Worm (Caenorhabditis elegans) whole organism, L3 larva: ENCODE measurements around the gene F55B11.3.

Source experiments
- R02D3.7 ChIP-seq: fragments of 150-350 bp; optimal IDR thresholded peaks from 2 replicates; lab custom pipeline; 2014; ENCODE audit warnings: missing biosample characterization, missing genetic modification characterization
- ZK546.5 ChIP-seq: sonication (generic microtip); optimal IDR thresholded peaks from 2 replicates; lab custom pipeline; 2017; ENCODE audit warnings: missing biosample characterization, missing genetic modification characterization
- aly-2 ChIP-seq: fragments of 150-350 bp; optimal IDR thresholded peaks from 2 replicates; lab custom pipeline; 2014; ENCODE audit warnings: missing biosample characterization, missing genetic modification characterization
- ama-1 ChIP-seq: fragments of 150-350 bp; optimal IDR thresholded peaks from 2 replicates; lab custom pipeline; 2018
- ceh-16 ChIP-seq: sonication (generic microtip); optimal IDR thresholded peaks from 2 replicates; lab custom pipeline; 2017; ENCODE audit warnings: missing biosample characterization, missing genetic modification characterization
- ceh-28 ChIP-seq: fragments of 150-350 bp; optimal IDR thresholded peaks from 2 replicates; lab custom pipeline; 2014; ENCODE audit warnings: missing biosample characterization, missing genetic modification reagents, missing genetic modification characterization
- ceh-82 ChIP-seq: fragments of 150-350 bp; optimal IDR thresholded peaks from 2 replicates; lab custom pipeline; 2014; ENCODE audit warnings: missing biosample characterization, missing genetic modification characterization
- ceh-9 ChIP-seq: sonication (generic microtip); optimal IDR thresholded peaks from 2 replicates; lab custom pipeline; 2018; ENCODE audit warnings: missing biosample characterization, missing genetic modification characterization
- egl-27 ChIP-seq: sonication (generic microtip); optimal IDR thresholded peaks from 4 replicates; lab custom pipeline; 2017; ENCODE audit warnings: missing biosample characterization, missing genetic modification reagents, missing genetic modification characterization
- egl-5 ChIP-seq: fragments of 150-350 bp; optimal IDR thresholded peaks from 2 replicates; lab custom pipeline; 2017; ENCODE audit warnings: missing biosample characterization, missing genetic modification reagents, missing genetic modification characterization, inconsistent platforms
- elt-1 ChIP-seq: fragments of 150-350 bp; optimal IDR thresholded peaks from 2 replicates; lab custom pipeline; 2014; ENCODE audit warnings: missing biosample characterization, missing genetic modification characterization
- elt-2 ChIP-seq: sonication (generic microtip); optimal IDR thresholded peaks from 2 replicates; lab custom pipeline; 2016; ENCODE audit warnings: missing genetic modification reagents, mild to moderate bottlenecking, missing genetic modification characterization, missing compliant biosample characterization
- elt-3 ChIP-seq, 3 experiments: fragments of 150-350 bp in 1 of 3; sonication (generic microtip) in 2 of 3; optimal IDR thresholded peaks; 2 replicates in 2 of 3; 4 replicates in 1 of 3; lab custom pipeline; 2014 to 2017; ENCODE audit warnings: missing biosample characterization in 3 of 3, missing genetic modification characterization in 3 of 3
- fkh-2 ChIP-seq: fragments of 150-350 bp; optimal IDR thresholded peaks from 2 replicates; lab custom pipeline; 2014; ENCODE audit warnings: missing biosample characterization, missing genetic modification reagents, missing genetic modification characterization
- fos-1 ChIP-seq: fragments of 150-350 bp; optimal IDR thresholded peaks from 2 replicates; lab custom pipeline; 2014; ENCODE audit warnings: missing biosample characterization, missing genetic modification characterization
- hmg-11 ChIP-seq: sonication (generic microtip); optimal IDR thresholded peaks from 2 replicates; lab custom pipeline; 2016; ENCODE audit warnings: missing genetic modification characterization, missing compliant biosample characterization
- jun-1 ChIP-seq: fragments of 150-350 bp; optimal IDR thresholded peaks from 2 replicates; lab custom pipeline; 2014; ENCODE audit warnings: missing biosample characterization, missing genetic modification reagents, missing genetic modification characterization
- lin-39 ChIP-seq: fragments of 150-350 bp; optimal IDR thresholded peaks from 2 replicates; lab custom pipeline; 2018; ENCODE audit warnings: missing biosample characterization, missing genetic modification reagents, missing genetic modification characterization
- lsy-12 ChIP-seq: sonication (generic microtip); optimal IDR thresholded peaks from 2 replicates; lab custom pipeline; 2016; ENCODE audit warnings: mild to moderate bottlenecking, missing genetic modification characterization, missing compliant biosample characterization
- mdl-1 ChIP-seq: fragments of 150-350 bp; optimal IDR thresholded peaks from 2 replicates; lab custom pipeline; 2014; ENCODE audit warnings: missing biosample characterization, missing genetic modification characterization
- nfya-1 ChIP-seq: sonication (generic microtip); optimal IDR thresholded peaks from 2 replicates; lab custom pipeline; 2017; ENCODE audit warnings: missing genetic modification characterization, mild to moderate bottlenecking, missing compliant biosample characterization, antibody characterized with exemption, moderate library complexity; ENCODE audit not compliant: insufficient read depth
- nhr-11 ChIP-seq: fragments of 150-350 bp; optimal IDR thresholded peaks from 2 replicates; lab custom pipeline; 2014; ENCODE audit warnings: missing biosample characterization, missing genetic modification characterization
- nhr-12 ChIP-seq: fragments of 150-350 bp; optimal IDR thresholded peaks from 2 replicates; lab custom pipeline; 2014; ENCODE audit warnings: missing biosample characterization, missing genetic modification characterization
- nhr-23 ChIP-seq: fragments of 150-350 bp; optimal IDR thresholded peaks from 2 replicates; lab custom pipeline; 2014; ENCODE audit warnings: missing biosample characterization, missing genetic modification reagents, missing genetic modification characterization
- nhr-237 ChIP-seq: fragments of 150-350 bp; optimal IDR thresholded peaks from 2 replicates; lab custom pipeline; 2014; ENCODE audit warnings: missing biosample characterization, missing genetic modification characterization
- nhr-25 ChIP-seq: sonication (generic microtip); optimal IDR thresholded peaks from 2 replicates; lab custom pipeline; 2017; ENCODE audit warnings: missing biosample characterization, missing genetic modification characterization
- nhr-43 ChIP-seq: sonication (generic microtip); optimal IDR thresholded peaks from 2 replicates; lab custom pipeline; 2016; ENCODE audit warnings: mild to moderate bottlenecking, missing genetic modification characterization, missing compliant biosample characterization; ENCODE audit not compliant: poor library complexity, severe bottlenecking
- nhr-67 ChIP-seq: fragments of 150-350 bp; optimal IDR thresholded peaks from 2 replicates; lab custom pipeline; 2014; ENCODE audit warnings: missing biosample characterization, missing genetic modification characterization
- nhr-76 ChIP-seq: fragments of 150-350 bp; sonication (generic microtip); optimal IDR thresholded peaks from 5 replicates; lab custom pipeline; 2014; ENCODE audit warnings: missing biosample characterization, missing genetic modification characterization
- pha-4 ChIP-seq: fragments of 150-350 bp; optimal IDR thresholded peaks from 2 replicates; lab custom pipeline; 2014; ENCODE audit warnings: missing biosample characterization, missing genetic modification reagents, missing genetic modification characterization
- pqm-1 ChIP-seq: fragments of 150-350 bp; optimal IDR thresholded peaks from 2 replicates; lab custom pipeline; 2017; ENCODE audit warnings: missing biosample characterization, missing genetic modification characterization, inconsistent platforms
- skn-1 ChIP-seq: fragments of 150-350 bp; optimal IDR thresholded peaks from 2 replicates; lab custom pipeline; 2014; ENCODE audit warnings: missing biosample characterization, missing genetic modification characterization
- ztf-11 ChIP-seq: fragments of 150-350 bp; optimal IDR thresholded peaks from 2 replicates; lab custom pipeline; 2014; ENCODE audit warnings: missing biosample characterization, missing genetic modification characterization

The F55B11.3 gene

DNA sequence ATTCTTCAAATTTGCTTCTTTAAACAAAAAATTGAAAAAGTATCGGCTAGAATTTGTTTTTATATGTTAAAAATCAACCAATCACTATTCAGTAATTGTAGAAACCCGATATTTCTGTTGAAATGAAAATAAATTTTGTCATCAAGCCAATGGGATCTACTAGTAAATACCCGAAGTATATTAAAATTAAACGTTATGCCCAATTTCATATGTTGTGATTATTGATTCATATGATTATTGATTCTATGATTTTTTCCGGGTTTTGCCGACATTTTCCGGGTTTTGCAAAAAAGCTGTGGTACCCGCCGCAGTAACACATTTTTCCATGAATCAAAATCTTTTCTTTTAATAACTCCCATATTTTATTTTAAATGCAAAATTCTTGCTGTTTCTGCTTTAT is 29.0 kb upstream of the F55B11.3 start:
- TF ChIP-seq fos-1 (no peak), ceh-82 (tag; lab: Kevin White, UChicago) (no peak), lsy-12 (tag; lab: Kevin White, UChicago) (no peak), ceh-16 (tag; lab: Kevin White, UChicago) (no peak), nhr-12 (no peak), egl-5 (tag; lab: Kevin White, UChicago) (no peak), R02D3.7 (tag; lab: Kevin White, UChicago) (no peak), lin-39 (tag; lab: Kevin White, UChicago) (no peak)
- TF ChIP-seq, all 47 proteins: peak for 0

DNA sequence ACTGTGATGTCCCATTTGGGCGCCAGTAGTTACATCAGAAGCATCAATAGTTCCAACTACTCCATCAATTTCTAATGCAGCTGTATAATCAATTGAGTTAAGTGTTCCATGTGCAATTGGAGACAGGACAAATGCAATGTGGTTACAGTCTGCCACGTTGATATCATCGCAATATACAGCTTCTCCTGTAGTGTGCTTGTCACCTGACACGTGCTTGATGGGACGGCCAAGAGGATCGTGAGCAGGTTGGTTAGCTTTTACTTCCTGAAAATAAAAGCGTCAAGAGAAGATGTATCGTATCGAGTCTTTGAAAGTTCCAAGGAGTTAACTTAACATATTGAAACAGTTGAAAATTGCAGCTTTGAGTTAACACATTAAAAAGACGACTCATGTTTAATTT is 15.9 kb upstream of the F55B11.3 start:
- no peak for TF ChIP-seq nfya-1 (tag; lab: Kevin White, UChicago)
- TF ChIP-seq nhr-237 (tag; lab: Kevin White, UChicago) = no peak
- TF ChIP-seq ztf-11 (tag; lab: Kevin White, UChicago) = no peak
- no peak for TF ChIP-seq fkh-2 (tag; lab: Kevin White, UChicago)
- TF ChIP-seq nhr-11 (tag; lab: Kevin White, UChicago) = no peak
- no peak for TF ChIP-seq ZK546.5 (tag; lab: Kevin White, UChicago)

DNA sequence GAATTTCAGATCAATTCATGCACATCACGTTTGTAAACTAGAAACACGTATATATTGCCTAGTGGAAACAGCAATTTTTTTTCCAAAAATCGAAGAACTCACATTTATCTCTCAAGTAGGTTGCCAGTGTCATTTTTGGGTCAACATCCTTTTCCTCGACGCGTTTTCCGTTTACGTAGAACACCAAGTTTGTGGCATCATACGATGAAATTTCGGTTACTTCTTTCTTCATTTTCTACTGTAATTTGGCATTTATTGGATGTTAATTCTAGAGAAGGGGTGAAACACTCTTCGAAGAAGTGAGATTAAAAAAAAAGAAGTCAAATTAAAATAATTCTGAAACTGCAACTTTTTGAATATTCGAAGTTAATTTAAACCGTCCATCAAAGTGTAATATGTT is 11.8 kb upstream of the F55B11.3 start, which contains the start of gene xdh-1:
Gene xdh-1, minus strand, starts transcription at position 240 of the 400 bp plus-strand sequence.
- TF ChIP-seq fos-1 (no peak), nhr-76 (tag; lab: Kevin White, UChicago) (no peak), nhr-67 (tag; lab: Kevin White, UChicago) (no peak), nhr-25 (tag; lab: Kevin White, UChicago) (no peak), pqm-1 (no peak), elt-3 (tag; optimal IDR thresholded peaks at IDR 0.05; lab: Kevin White, UChicago) (no peak), elt-1 (no peak), hmg-11 (no peak), nhr-23 (tag; lab: Kevin White, UChicago) (no peak), ceh-28 (no peak), ztf-11 (tag; lab: Kevin White, UChicago) (no peak), lsy-12 (tag; lab: Kevin White, UChicago) (no peak), ama-1 (lab: Kevin White, UChicago) (no peak), fkh-2 (tag; lab: Kevin White, UChicago) (no peak), nfya-1 (tag; lab: Kevin White, UChicago) (no peak)

DNA sequence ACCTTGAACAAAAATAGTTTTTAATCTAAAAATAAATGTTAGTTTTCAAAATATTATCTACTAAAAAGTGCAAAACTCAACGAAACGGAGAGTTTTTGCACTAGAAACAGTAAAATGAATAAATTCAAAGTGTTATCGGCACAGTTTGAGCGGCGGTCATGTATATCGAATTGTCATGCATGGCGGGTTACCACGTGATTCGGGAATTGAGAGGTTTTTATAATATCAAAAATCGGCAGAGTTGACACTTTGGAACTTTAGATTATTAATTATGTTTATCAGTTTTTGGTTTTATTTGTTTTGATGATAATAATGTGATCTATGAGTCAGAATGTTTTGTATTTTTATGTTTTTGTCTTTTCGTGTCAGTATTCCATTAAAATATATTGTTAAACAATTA is 11.1 kb upstream of the F55B11.3 start:
- TF ChIP-seq pha-4 = peak; percentile 64
- peak; percentile 97 for TF ChIP-seq elt-2 (tag; lab: Kevin White, UChicago)
- peak; percentile 94 for TF ChIP-seq pqm-1
- TF ChIP-seq egl-27 (tag; lab: Kevin White, UChicago) = no peak
- peak; percentile 46 for TF ChIP-seq jun-1 (tag; lab: Kevin White, UChicago)

DNA sequence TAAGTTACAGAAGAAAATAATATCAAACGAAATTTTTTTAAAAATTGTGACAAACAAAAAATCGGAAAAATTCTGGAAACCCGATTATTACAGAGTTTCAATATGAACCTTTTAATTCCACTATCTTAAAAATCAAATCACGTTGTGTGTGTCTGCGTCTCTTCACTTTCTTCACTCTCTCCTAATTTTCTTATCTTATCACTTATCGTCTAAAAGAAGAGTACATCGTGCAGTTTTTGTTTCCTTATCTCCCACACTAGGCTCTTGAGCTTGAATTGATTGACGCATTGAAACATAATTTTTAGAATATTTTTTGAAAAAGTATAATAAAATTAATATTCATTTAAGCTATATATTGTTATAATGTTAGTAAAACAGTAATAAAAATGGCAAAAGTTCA is 10.3 kb upstream of the F55B11.3 start:
- TF ChIP-seq elt-3 (tag; optimal IDR thresholded peaks at IDR 0.05; lab: Kevin White, UChicago) (peak in 2 of 3 experiments; percentile 60 to 63), jun-1 (tag; lab: Kevin White, UChicago) (peak; percentile 84), ceh-16 (tag; lab: Kevin White, UChicago) (no peak), mdl-1 (tag; lab: Kevin White, UChicago) (peak; percentile 28), pqm-1 (peak; percentile 100), egl-5 (tag; lab: Kevin White, UChicago) (no peak), ceh-9 (tag; lab: Kevin White, UChicago) (no peak), elt-2 (tag; lab: Kevin White, UChicago) (peak; percentile 100), ztf-11 (tag; lab: Kevin White, UChicago) (no peak), pha-4 (peak; percentile 66), ceh-82 (tag; lab: Kevin White, UChicago) (no peak), skn-1 (peak; percentile 58), lin-39 (tag; lab: Kevin White, UChicago) (no peak)
- TF ChIP-seq, all 47 proteins: peak for 7

- TF ChIP-seq skn-1 (no peak), nhr-43 (tag; lab: Kevin White, UChicago) (no peak), fos-1 (no peak), nhr-67 (tag; lab: Kevin White, UChicago) (no peak), aly-2 (no peak), egl-27 (tag; lab: Kevin White, UChicago) (no peak)
Observed at ce11 chrIV:14417128-14417527, 7.4 kb upstream of the F55B11.3 start, which contains the start of gene F55B11.6. Gene F55B11.6, minus strand, starts transcription at chrIV:14417228.
